Fruit fly (Drosophila melanogaster) whole organism: ENCODE data around the gene CG31928.

Source experiments
- CG8478 ChIP-seq: fragments of >200 bp; optimal IDR thresholded peaks from 2 replicates; lab custom pipeline; 2018; ENCODE audit warnings: inconsistent platforms
- Dll ChIP-seq: fragments of >200 bp; optimal IDR thresholded peaks from 2 replicates; lab custom pipeline; 2017
- EcR ChIP-seq, 2 experiments: fragments of >200 bp; optimal IDR thresholded peaks; 2 replicates each; lab custom pipeline; 2017; ENCODE audit warnings: missing biosample characterization in 2 of 2, missing genetic modification characterization in 2 of 2, missing genetic modification reagents in 2 of 2
- pan ChIP-seq: fragments of >200 bp; optimal IDR thresholded peaks from 2 replicates; lab custom pipeline; 2017
- psq ChIP-seq: fragments of >200 bp; optimal IDR thresholded peaks from 2 replicates; lab custom pipeline; 2017
- usp ChIP-seq: fragments of >200 bp; optimal IDR thresholded peaks from 2 replicates; lab custom pipeline; 2017; ENCODE audit warnings: missing biosample characterization, missing genetic modification characterization, mixed read lengths

The CG31928 gene

dm6 chr2L:1535231-1535630 is 43.1 kb downstream of the CG31928 start:
- TF ChIP-seq usp (GFP tag; lab: Kevin White, UChicago): no peak
- no peak for TF ChIP-seq psq (lab: Kevin White, UChicago)
- TF ChIP-seq EcR (GFP tag; optimal IDR thresholded peaks at IDR 0.05; lab: Kevin White, UChicago): no peak
- TF ChIP-seq CG8478 (lab: Kevin White, UChicago): no peak
- no peak for TF ChIP-seq Dll (lab: Kevin White, UChicago)
- TF ChIP-seq pan (lab: Kevin White, UChicago): no peak

- no peak for TF ChIP-seq usp (GFP tag; lab: Kevin White, UChicago)
- no peak for TF ChIP-seq CG8478 (lab: Kevin White, UChicago)
- no peak for TF ChIP-seq EcR (GFP tag; optimal IDR thresholded peaks at IDR 0.05; lab: Kevin White, UChicago)
- no peak for TF ChIP-seq Dll (lab: Kevin White, UChicago)
- no peak for TF ChIP-seq psq (lab: Kevin White, UChicago)
- no peak for TF ChIP-seq pan (lab: Kevin White, UChicago)
These were observed 46.0 kb downstream of the CG31928 start for dm6 chr2L:1538132-1538531.
